Worm (Caenorhabditis elegans) whole organism, young adult: ENCODE data around the gene hpo-18.

ENCODE experiments used
- Y79H2A.3 ChIP-seq: fragments of 200-800 bp; sonication (Bioruptor generic); conservative IDR thresholded peaks from 2 replicates; pipeline ENCODE4 v1.3.6; 2022; ENCODE audit warnings: missing genetic modification reagents, missing genetic modification characterization, missing compliant biosample characterization
- Y95B8A.8 ChIP-seq: fragments of 200-800 bp; sonication (Bioruptor generic); IDR thresholded peaks from 2 replicates; pipeline ENCODE4 v1.3.6; 2022; ENCODE audit warnings: missing genetic modification reagents, missing genetic modification characterization, missing compliant biosample characterization
- ceh-91 ChIP-seq: fragments of 200-800 bp; sonication (Bioruptor generic); IDR thresholded peaks from 2 replicates; pipeline ENCODE4 v1.3.6; 2022; ENCODE audit warnings: missing genetic modification reagents, missing genetic modification characterization, missing compliant biosample characterization
- pha-4 ChIP-seq: fragments of 150-350 bp; sonication (generic microtip); optimal IDR thresholded peaks from 2 replicates; lab custom pipeline; 2014; ENCODE audit warnings: missing biosample characterization, missing genetic modification reagents, missing genetic modification characterization
- somi-1 ChIP-seq: fragments of 200-800 bp; sonication (Bioruptor generic); optimal IDR thresholded peaks from 2 replicates; lab custom pipeline; 2018; ENCODE audit warnings: mild to moderate bottlenecking, missing genetic modification characterization, missing compliant biosample characterization
- ztf-25 ChIP-seq: fragments of 200-800 bp; sonication (Bioruptor generic); IDR thresholded peaks from 2 replicates; pipeline ENCODE4 v1.3.6; 2022; ENCODE audit warnings: missing genetic modification reagents, missing genetic modification characterization, missing compliant biosample characterization
- ztf-6 ChIP-seq: fragments of 200-800 bp; sonication (Bioruptor generic); IDR thresholded peaks from 2 replicates; pipeline ENCODE4 v1.3.6; 2022; ENCODE audit warnings: missing genetic modification reagents, missing genetic modification characterization, missing compliant biosample characterization

ce11 chrV:4319867-4320266 lies 26.4 kb downstream of the hpo-18 start, which contains the start of gene ZC132.9:
- no peak for TF ChIP-seq ztf-6 (GFP tag; lab: Robert Waterston, UW)
- TF ChIP-seq pha-4 (tag; lab: Kevin White, UChicago), result no peak
- TF ChIP-seq Y95B8A.8, result no peak
- no peak for TF ChIP-seq somi-1 (GFP tag; lab: Kevin White, UChicago)
- no peak for TF ChIP-seq ceh-91 (GFP tag; lab: Robert Waterston, UW)
- TF ChIP-seq ztf-25 (GFP tag; lab: Robert Waterston, UW), result no peak
- no peak for TF ChIP-seq Y79H2A.3 (GFP tag; lab: Robert Waterston, UW)
